Fruit fly (Drosophila melanogaster) Kc167 (cell line): ENCODE data around the gene CG11151.

Experiments
- Myc ChIP-seq: fragments of >200 bp; optimal IDR thresholded peaks from 2 replicates; lab custom pipeline; 2017; ENCODE audit warnings: missing external identifiers
- Sin3A ChIP-seq: fragments of >200 bp; optimal IDR thresholded peaks from 2 replicates; lab custom pipeline; 2018; ENCODE audit warnings: missing external identifiers
- h ChIP-seq: fragments of >200 bp; optimal IDR thresholded peaks from 3 replicates; lab custom pipeline; 2018; ENCODE audit warnings: missing external identifiers
- insv ChIP-seq: fragments of >200 bp; optimal IDR thresholded peaks from 3 replicates; lab custom pipeline; 2018; ENCODE audit warnings: missing external identifiers
- ttk ChIP-seq: sonication (Bioruptor generic); optimal IDR thresholded peaks from 2 replicates; lab custom pipeline; 2017; ENCODE audit warnings: missing external identifiers

DNA sequence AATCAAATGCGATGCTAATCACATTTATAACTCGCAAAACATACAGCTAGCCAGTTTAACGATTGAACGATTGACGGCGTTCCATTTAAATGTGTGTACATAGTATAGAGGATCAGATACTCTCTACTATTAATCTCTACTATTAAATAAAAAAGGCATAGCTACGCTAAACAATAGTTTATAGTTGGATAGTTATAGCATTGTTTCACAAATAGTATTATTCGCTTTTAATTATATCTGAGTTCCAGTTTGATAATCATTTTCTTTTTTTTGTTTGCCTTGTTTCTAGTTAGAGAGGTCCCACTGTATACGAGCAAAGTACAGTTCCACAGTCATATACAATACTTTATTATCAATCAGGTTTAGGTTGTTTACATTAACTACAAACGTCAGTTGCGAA is 40.2 kb downstream of the CG11151 start:
- TF ChIP-seq insv (lab: Kevin White, UChicago) (no peak), Myc (lab: Kevin White, UChicago) (no peak), h (lab: Kevin White, UChicago) (no peak), Sin3A (no peak), ttk (lab: Kevin White, UChicago) (no peak)
